Fruit fly (Drosophila melanogaster) whole organism, embryonic: ENCODE results near the gene CG33268.

ENCODE experiments used
- Atf-2 ChIP-seq: fragments of 200-800 bp; sonication (Bioruptor generic); optimal IDR thresholded peaks from 2 replicates; lab custom pipeline; 2016; ENCODE audit warnings: missing biosample characterization, missing genetic modification characterization
- Awh ChIP-seq: fragments of 200-800 bp; sonication (Bioruptor generic); IDR thresholded peaks from 2 replicates; pipeline ENCODE4, ENCODE4 v1.3.6; 2022; ENCODE audit warnings: missing biosample characterization, missing genetic modification characterization
- CG13624 ChIP-seq: fragments of 200-800 bp; sonication (Bioruptor generic); optimal IDR thresholded peaks from 2 replicates; lab custom pipeline; 2016; ENCODE audit warnings: missing biosample characterization, missing genetic modification characterization
- CG17361 ChIP-seq: fragments of 200-800 bp; sonication (Bioruptor generic); IDR thresholded peaks from 3 replicates; pipeline ENCODE4 v1.3.6; 2022; ENCODE audit warnings: missing biosample characterization, missing genetic modification characterization
- CG2202 ChIP-seq: fragments of 200-800 bp; sonication (Bioruptor generic); optimal IDR thresholded peaks from 2 replicates; lab custom pipeline; 2018; ENCODE audit warnings: missing biosample characterization, mild to moderate bottlenecking, missing genetic modification characterization
- CG2712 ChIP-seq: fragments of 200-800 bp; optimal IDR thresholded peaks from 3 replicates; lab custom pipeline; 2019; ENCODE audit warnings: missing biosample characterization, mild to moderate bottlenecking, missing genetic modification characterization, moderate library complexity
- CG2889 ChIP-seq: fragments of 200-800 bp; sonication (Bioruptor generic); IDR thresholded peaks from 3 replicates; pipeline ENCODE4 v1.3.6; 2022; ENCODE audit warnings: missing biosample characterization, missing genetic modification characterization
- CG3163 ChIP-seq: fragments of 200-800 bp; sonication (Bioruptor generic); optimal IDR thresholded peaks from 3 replicates; lab custom pipeline; 2016; ENCODE audit warnings: missing biosample characterization, missing genetic modification characterization
- CG33213 ChIP-seq: fragments of 200-800 bp; sonication (Bioruptor generic); optimal IDR thresholded peaks from 3 replicates; lab custom pipeline; 2016; ENCODE audit warnings: missing biosample characterization, missing genetic modification characterization
- CG3995 ChIP-seq: fragments of 200-800 bp; sonication (Bioruptor generic); optimal IDR thresholded peaks from 3 replicates; lab custom pipeline; 2016; ENCODE audit warnings: missing biosample characterization, missing genetic modification characterization
- Camta ChIP-seq: fragments of 200-800 bp; sonication (Bioruptor generic); optimal IDR thresholded peaks from 2 replicates; lab custom pipeline; 2016; ENCODE audit warnings: missing biosample characterization, missing genetic modification characterization
- Dek ChIP-seq: fragments of 200-800 bp; sonication (Bioruptor generic); optimal IDR thresholded peaks from 3 replicates; lab custom pipeline; 2019; ENCODE audit warnings: missing biosample characterization, mild to moderate bottlenecking, missing genetic modification characterization, moderate library complexity
- Ets65A ChIP-seq: fragments of 200-800 bp; sonication (Bioruptor generic); peaks from one replicate; lab custom pipeline; 2016; ENCODE audit warnings: missing biosample characterization, missing genetic modification characterization
- HLH4C ChIP-seq: fragments of 200-800 bp; sonication (Bioruptor generic); IDR thresholded peaks from 3 replicates; pipeline ENCODE4 v1.3.6; 2022; ENCODE audit warnings: missing biosample characterization, missing genetic modification characterization; ENCODE audit not compliant: partially characterized antibody
- Hmx ChIP-seq: fragments of 200-800 bp; sonication (Bioruptor generic); optimal IDR thresholded peaks from 2 replicates; lab custom pipeline; 2016; ENCODE audit warnings: missing biosample characterization, missing genetic modification characterization
- Hr51 ChIP-seq, 2 experiments: fragments of 200-800 bp; sonication (Bioruptor generic); optimal IDR thresholded peaks; 2 replicates in 1 of 2; 3 replicates in 1 of 2; lab custom pipeline; 2016 to 2018; ENCODE audit warnings: missing biosample characterization in 2 of 2, missing genetic modification characterization in 2 of 2, mild to moderate bottlenecking in 1 of 2, moderate library complexity in 1 of 2
- Med ChIP-seq: fragments of 200-800 bp; sonication (Bioruptor generic); peaks from one replicate; lab custom pipeline; 2016; ENCODE audit warnings: missing biosample characterization, missing genetic modification characterization, mild to moderate bottlenecking, inconsistent platforms, moderate library complexity
- NK7.1 ChIP-seq: fragments of 200-800 bp; sonication (Bioruptor generic); optimal IDR thresholded peaks from 3 replicates; lab custom pipeline; 2016; ENCODE audit warnings: missing biosample characterization, missing genetic modification characterization
- Vsx1 ChIP-seq: fragments of 200-800 bp; sonication (Bioruptor generic); optimal IDR thresholded peaks from 2 replicates; lab custom pipeline; 2017; ENCODE audit warnings: missing biosample characterization, mild to moderate bottlenecking, missing genetic modification characterization, missing genetic modification reagents
- ac ChIP-seq: fragments of 200-800 bp; sonication (Bioruptor generic); optimal IDR thresholded peaks from 3 replicates; lab custom pipeline; 2017; ENCODE audit warnings: missing biosample characterization, mild to moderate bottlenecking, missing genetic modification characterization
- ara ChIP-seq: fragments of 200-800 bp; sonication (Bioruptor generic); IDR thresholded peaks from 2 replicates; pipeline ENCODE4 v1.3.6; 2022; ENCODE audit warnings: missing biosample characterization, missing genetic modification characterization
- chinmo ChIP-seq: fragments of 200-800 bp; sonication (Bioruptor generic); IDR thresholded peaks from 4 replicates; pipeline ENCODE4 v1.3.6; 2022; ENCODE audit warnings: missing biosample characterization, missing genetic modification characterization; ENCODE audit not compliant: partially characterized antibody
- crol ChIP-seq: fragments of 200-800 bp; sonication (Bioruptor generic); IDR thresholded peaks from 2 replicates; pipeline ENCODE4 v1.3.6; 2022; ENCODE audit warnings: missing biosample characterization, missing genetic modification characterization
- disco-r ChIP-seq: fragments of 200-800 bp; sonication (Bioruptor generic); optimal IDR thresholded peaks from 2 replicates; lab custom pipeline; 2016; ENCODE audit warnings: missing biosample characterization, missing genetic modification characterization
- dmrt11E ChIP-seq: fragments of 200-800 bp; sonication (Bioruptor generic); optimal IDR thresholded peaks from 3 replicates; lab custom pipeline; 2018; ENCODE audit warnings: missing biosample characterization, mild to moderate bottlenecking, missing genetic modification characterization, moderate library complexity
- ewg ChIP-seq: fragments of 200-800 bp; sonication (Bioruptor generic); optimal IDR thresholded peaks from 3 replicates; lab custom pipeline; 2017; ENCODE audit warnings: mild to moderate bottlenecking, missing biosample characterization, missing genetic modification reagents, missing genetic modification characterization
- ftz-f1 ChIP-seq: fragments of 200-800 bp; sonication (Bioruptor generic); optimal IDR thresholded peaks from 2 replicates; lab custom pipeline; 2016; ENCODE audit warnings: missing biosample characterization, missing genetic modification characterization
- gcm2 ChIP-seq: fragments of 200-800 bp; sonication (Bioruptor generic); optimal IDR thresholded peaks from 2 replicates; lab custom pipeline; 2016; ENCODE audit warnings: missing biosample characterization, missing genetic modification characterization
- gem ChIP-seq: fragments of 200-800 bp; sonication (Bioruptor generic); optimal IDR thresholded peaks from 2 replicates; lab custom pipeline; 2019; ENCODE audit warnings: missing biosample characterization, mild to moderate bottlenecking, missing genetic modification characterization, moderate library complexity
- grau ChIP-seq: fragments of 200-800 bp; optimal IDR thresholded peaks from 3 replicates; lab custom pipeline; 2019; ENCODE audit warnings: missing biosample characterization, mild to moderate bottlenecking, missing genetic modification characterization, moderate library complexity
- insv ChIP-seq, 2 experiments: fragments of 200-800 bp; sonication (Bioruptor generic); optimal IDR thresholded peaks; 3 replicates each; lab custom pipeline; 2016 to 2018; ENCODE audit warnings: missing biosample characterization in 2 of 2, missing genetic modification characterization in 2 of 2
- kni ChIP-seq: fragments of 200-800 bp; sonication (Bioruptor generic); optimal IDR thresholded peaks from 3 replicates; lab custom pipeline; 2017; ENCODE audit warnings: mild to moderate bottlenecking, missing biosample characterization, missing genetic modification reagents, missing genetic modification characterization
- lov ChIP-seq, 2 experiments: fragments of 200-800 bp in 1 of 2; fragments of >200 bp in 1 of 2; sonication (Bioruptor generic) in 1 of 2; IDR thresholded peaks in 1 of 2; optimal IDR thresholded peaks in 1 of 2; 2 replicates in 1 of 2; 3 replicates in 1 of 2; pipeline versions ENCODE4 v1.3.6 to Lab custom; 2017 to 2022; ENCODE audit warnings: missing biosample characterization in 1 of 2, missing genetic modification characterization in 1 of 2
- mirr ChIP-seq: fragments of 200-800 bp; sonication (Bioruptor generic); optimal IDR thresholded peaks from 3 replicates; lab custom pipeline; 2018; ENCODE audit warnings: missing biosample characterization, mild to moderate bottlenecking, missing genetic modification characterization
- nerfin-2 ChIP-seq: fragments of 200-800 bp; sonication (Bioruptor generic); IDR thresholded peaks from 2 replicates; pipeline ENCODE4 v1.3.6; 2022; ENCODE audit warnings: missing biosample characterization, missing genetic modification characterization; ENCODE audit not compliant: partially characterized antibody
- otp ChIP-seq: fragments of 200-800 bp; sonication (Bioruptor generic); IDR thresholded peaks from 3 replicates; pipeline ENCODE4, ENCODE4 v1.3.6; 2022; ENCODE audit warnings: missing biosample characterization, missing genetic modification characterization
- schlank ChIP-seq: fragments of 200-800 bp; sonication (Bioruptor generic); optimal IDR thresholded peaks from 2 replicates; lab custom pipeline; 2018; ENCODE audit warnings: missing biosample characterization, mild to moderate bottlenecking, missing genetic modification characterization
- sens-2 ChIP-seq: fragments of 200-800 bp; sonication (Bioruptor generic); IDR thresholded peaks from 2 replicates; pipeline ENCODE4 v1.3.6; 2022; ENCODE audit warnings: missing biosample characterization, missing genetic modification characterization
- slou ChIP-seq: fragments of 200-800 bp; sonication (Bioruptor generic); optimal IDR thresholded peaks from 3 replicates; lab custom pipeline; 2016; ENCODE audit warnings: missing biosample characterization, missing genetic modification characterization
- sna ChIP-seq: fragments of 200-800 bp; sonication (Bioruptor generic); IDR thresholded peaks from 2 replicates; pipeline ENCODE4 v1.3.6; 2022; ENCODE audit warnings: missing biosample characterization, missing genetic modification characterization; ENCODE audit not compliant: partially characterized antibody
- so ChIP-seq: fragments of 200-800 bp; sonication (Bioruptor generic); IDR thresholded peaks from 3 replicates; pipeline ENCODE4 v1.3.6; 2022; ENCODE audit warnings: missing biosample characterization, missing genetic modification characterization
- sqz ChIP-seq: fragments of 200-800 bp; sonication (Bioruptor generic); optimal IDR thresholded peaks from 3 replicates; lab custom pipeline; 2018; ENCODE audit warnings: missing biosample characterization, mild to moderate bottlenecking, missing genetic modification characterization
- tio ChIP-seq: fragments of 200-800 bp; sonication (Bioruptor generic); optimal IDR thresholded peaks from 2 replicates; lab custom pipeline; 2017; ENCODE audit warnings: missing biosample characterization, missing genetic modification characterization, inconsistent platforms
- tll ChIP-seq, 2 experiments: fragments of 200-800 bp in 1 of 2; fragments of >200 bp in 1 of 2; sonication (Bioruptor generic) in 1 of 2; optimal IDR thresholded peaks; 2 replicates each; lab custom pipeline; 2017 to 2019; ENCODE audit warnings: missing biosample characterization in 2 of 2, missing genetic modification characterization in 2 of 2, mild to moderate bottlenecking in 1 of 2, moderate library complexity in 1 of 2

The CG33268 gene

DNA sequence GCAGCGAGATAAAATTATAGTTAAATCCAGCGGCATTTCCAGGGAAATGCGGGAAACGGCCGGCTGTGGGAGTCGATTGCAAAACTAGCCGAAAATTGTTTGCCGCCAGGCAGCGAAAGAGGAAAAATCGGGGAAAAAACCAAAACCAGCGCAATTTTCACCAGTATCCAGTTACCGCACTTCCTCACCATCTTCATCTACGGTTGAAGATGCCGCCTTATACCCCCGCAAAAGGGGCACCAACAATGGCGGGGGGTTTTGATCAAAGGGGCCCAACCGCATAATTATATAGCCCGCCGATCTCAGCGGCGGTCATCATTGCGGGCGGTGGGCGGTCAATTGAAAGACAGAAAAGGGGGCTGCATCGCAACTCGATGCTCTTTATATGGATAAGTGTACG lies 43.0 kb downstream of the CG33268 start:
- no peak for TF ChIP-seq lov (optimal IDR thresholded peaks at IDR 0.05; lab: Kevin White, UChicago)
- TF ChIP-seq lov (GFP tag; IDR thresholded peaks at IDR 0.05; lab: Robert Waterston, UW) = 0 out of 3 replicates have a peak, but pooled peaks have one; percentile 33
- TF ChIP-seq Atf-2 (GFP tag; lab: Kevin White, UChicago) = no peak
- TF ChIP-seq crol (GFP tag; lab: Robert Waterston, UW) = peak; percentile 27; the same call in 1 of the 2 replicates
- TF ChIP-seq Med (GFP tag; lab: Kevin White, UChicago) = peak; percentile 16
- TF ChIP-seq disco-r = no peak
- peak; percentile 52 for TF ChIP-seq Ets65A
- TF ChIP-seq dmrt11E (tag; lab: Kevin White, UChicago) = no peak
- TF ChIP-seq gem = no peak
- TF ChIP-seq so (GFP tag; lab: Robert Waterston, UW) = 0 out of 3 replicates have a peak, but pooled peaks have one; percentile 60
- TF ChIP-seq HLH4C (GFP tag; lab: Robert Waterston, UW) = no peak
- peak; percentile 25; the same call in 1 of the 2 replicates for TF ChIP-seq ara (GFP tag; lab: Robert Waterston, UW)
- TF ChIP-seq Awh = peak; percentile 18; the same call in 1 of the 2 replicates

DNA sequence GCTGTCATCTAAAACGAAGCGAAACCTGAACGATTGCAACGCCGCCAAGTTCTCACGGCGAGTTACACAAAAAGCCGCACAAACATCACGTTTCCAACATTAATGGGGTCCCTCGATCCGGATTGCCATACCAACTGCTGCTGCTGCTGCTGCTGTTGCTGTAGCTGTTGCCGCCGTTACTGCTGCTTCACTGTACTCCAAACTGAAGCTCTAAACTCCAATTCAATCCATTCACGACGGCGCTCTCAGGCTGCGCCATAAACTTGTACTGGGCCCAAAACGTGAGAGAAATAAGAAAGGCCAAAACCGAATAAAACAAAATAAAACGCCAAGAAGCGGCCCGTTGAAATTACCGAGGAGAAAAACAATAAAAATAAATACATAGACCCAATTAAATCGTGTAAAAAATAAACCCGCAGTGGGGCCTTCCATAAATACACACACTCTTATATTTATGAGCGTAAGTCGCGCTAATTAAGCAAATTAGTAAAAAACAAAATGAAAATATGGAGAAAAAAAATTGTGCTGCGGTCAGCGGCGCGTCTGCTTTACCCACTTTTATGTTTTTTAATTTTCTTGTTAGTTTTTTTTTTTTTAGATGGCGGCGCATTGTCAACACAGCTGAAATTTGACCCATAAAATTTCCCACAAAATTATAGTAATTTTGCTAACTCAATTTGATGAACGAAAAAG lies 43.6 kb downstream of the CG33268 start:
- TF ChIP-seq mirr (no peak), sens-2 (no peak), Hr51 (GFP tag; optimal IDR thresholded peaks at IDR 0.05; lab: Kevin White, UChicago) (no peak), CG3995 (no peak), CG33213 (GFP tag; lab: Kevin White, UChicago) (no peak), nerfin-2 (GFP tag; lab: Robert Waterston, UW) (no peak), otp (GFP tag; lab: Robert Waterston, UW) (no peak), tll (GFP tag; optimal IDR thresholded peaks at IDR 0.05; lab: Kevin White, UChicago) (no peak), gcm2 (GFP tag; lab: Kevin White, UChicago) (no peak), Camta (no peak), grau (tag; lab: Kevin White, UChicago) (peak; percentile 71), CG17361 (no peak), schlank (tag; lab: Kevin White, UChicago) (no peak), CG13624 (GFP tag; lab: Kevin White, UChicago) (no peak), sqz (GFP tag; lab: Kevin White, UChicago) (peak; percentile 29), tio (GFP tag; lab: Kevin White, UChicago) (no peak), Vsx1 (GFP tag; lab: Kevin White, UChicago) (peak; percentile 47), sna (no peak), kni (GFP tag; lab: Kevin White, UChicago) (peak; percentile 77), chinmo (GFP tag; lab: Robert Waterston, UW) (0 out of 4 replicates have a peak, but pooled peaks have one; percentile 39), ftz-f1 (GFP tag; lab: Kevin White, UChicago) (no peak), CG2889 (GFP tag; lab: Robert Waterston, UW) (no peak), NK7.1 (GFP tag; lab: Kevin White, UChicago) (no peak), ac (GFP tag; lab: Kevin White, UChicago) (no peak), CG2202 (tag; lab: Kevin White, UChicago) (no peak), slou (GFP tag; lab: Kevin White, UChicago) (no peak), Hmx (GFP tag; lab: Kevin White, UChicago) (no peak), CG2712 (tag; lab: Kevin White, UChicago) (no peak), insv (GFP tag; optimal IDR thresholded peaks at IDR 0.05; lab: Kevin White, UChicago) (no peak), ewg (GFP tag; lab: Kevin White, UChicago) (no peak), CG3163 (GFP tag; lab: Kevin White, UChicago) (no peak), Dek (no peak)
